Fruit fly (Drosophila melanogaster): ENCODE results near the gene Ttc1.

Gene Ttc1

DNA sequence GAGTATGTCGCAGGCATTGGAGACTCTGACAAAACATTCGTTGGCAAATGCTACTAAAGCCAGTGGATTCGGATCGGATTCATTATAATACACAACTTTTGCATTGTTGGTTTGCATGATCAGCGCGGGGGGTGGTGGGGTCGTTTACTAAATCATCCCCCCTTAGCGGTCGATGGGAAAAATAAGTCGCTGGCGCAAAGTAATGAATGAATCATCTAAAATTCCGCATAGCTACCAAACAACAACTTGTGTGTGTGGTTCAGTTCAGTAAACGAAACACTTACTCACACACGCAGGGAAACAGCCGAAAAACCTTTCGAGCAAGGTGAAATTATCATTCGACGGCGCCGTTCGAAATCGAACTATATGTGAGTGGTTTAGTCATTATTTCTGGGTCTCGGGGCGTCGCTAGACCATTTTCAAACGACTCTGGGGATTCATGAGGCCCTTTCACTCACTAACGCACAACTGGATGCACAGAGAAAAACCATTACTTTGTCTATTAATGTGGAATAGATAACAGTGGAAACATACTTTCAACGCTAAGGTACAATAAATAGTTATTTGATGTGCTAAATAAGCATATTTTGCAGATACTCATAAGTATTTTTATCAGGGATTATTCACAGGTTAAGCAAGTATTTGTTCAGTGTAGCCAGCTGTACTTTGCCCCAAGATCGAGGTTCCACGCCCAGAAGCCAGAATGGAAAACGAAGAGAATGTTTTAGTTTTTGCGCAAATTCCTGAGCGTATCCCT, 5.7 kb upstream of the Ttc1 start (continued):
- TF ChIP-seq CG7963 (GFP tag; IDR thresholded peaks at IDR 0.05; ENCODE audit: partially characterized antibody), result no peak
- TF ChIP-seq CTCF (GFP tag; optimal IDR thresholded peaks at IDR 0.05), result peak; percentile 13
- peak; percentile 73 for TF ChIP-seq Gsc (GFP tag; IDR thresholded peaks at IDR 0.05)
- peak; percentile 54 for TF ChIP-seq CG12299 (tag; optimal IDR thresholded peaks at IDR 0.05)
- peak; percentile 48 for TF ChIP-seq CG18599 (GFP tag; optimal IDR thresholded peaks at IDR 0.05)
- TF ChIP-seq yki (optimal IDR thresholded peaks at IDR 0.05), result no peak
- TF ChIP-seq zfh2 (GFP tag; optimal IDR thresholded peaks at IDR 0.05), result peak; percentile 65
- peak; percentile 56 for TF ChIP-seq gsb (GFP tag; IDR thresholded peaks at IDR 0.05)
- peak; percentile 81 for TF ChIP-seq CG8765 (GFP tag; IDR thresholded peaks at IDR 0.05)
- TF ChIP-seq inv (GFP tag; IDR thresholded peaks at IDR 0.05; ENCODE audit: partially characterized antibody), result no peak
- TF ChIP-seq Hr51 (GFP tag; optimal IDR thresholded peaks at IDR 0.05), result peak in 1 of 2 experiments; percentile 73
- TF ChIP-seq CG12391 (tag; optimal IDR thresholded peaks at IDR 0.05), result peak; percentile 64
- no peak for TF ChIP-seq CG17829 (tag; optimal IDR thresholded peaks at IDR 0.05)
- no peak for TF ChIP-seq sna (GFP tag; IDR thresholded peaks at IDR 0.05; ENCODE audit: partially characterized antibody)
- peak; percentile 48 for TF ChIP-seq Mes4 (GFP tag; optimal IDR thresholded peaks at IDR 0.05)
- peak; percentile 4 for TF ChIP-seq tin (GFP tag; optimal IDR thresholded peaks at IDR 0.05)
- TF ChIP-seq Awh (GFP tag; IDR thresholded peaks at IDR 0.05), result peak; percentile 94
- TF ChIP-seq CG6813 (GFP tag; optimal IDR thresholded peaks at IDR 0.05), result peak; percentile 29
- peak; percentile 82 for TF ChIP-seq pnt (GFP tag; optimal IDR thresholded peaks at IDR 0.05)
- no peak for TF ChIP-seq bbx (GFP tag; IDR thresholded peaks at IDR 0.05; ENCODE audit: partially characterized antibody)
- TF ChIP-seq Spps (tag; optimal IDR thresholded peaks at IDR 0.05), result peak; percentile 68
- peak; percentile 69 for TF ChIP-seq CG2120 (GFP tag; optimal IDR thresholded peaks at IDR 0.05)
- no peak for TF ChIP-seq CG6854 (GFP tag; optimal IDR thresholded peaks at IDR 0.05)
- TF ChIP-seq crp (GFP tag; optimal IDR thresholded peaks at IDR 0.05), result peak in 1 of 2 experiments; percentile 11
- TF ChIP-seq CG10274 (GFP tag; optimal IDR thresholded peaks at IDR 0.05), result no peak
- no peak for TF ChIP-seq CG18619 (GFP tag; optimal IDR thresholded peaks at IDR 0.05)
- peak; percentile 72 for TF ChIP-seq CG11696 (GFP tag; IDR thresholded peaks at IDR 0.05)
- TF ChIP-seq CG31441 (GFP tag; IDR thresholded peaks at IDR 0.05), result peak; percentile 82
- no peak for TF ChIP-seq tll (GFP tag; optimal IDR thresholded peaks at IDR 0.05)
- peak; percentile 60 for TF ChIP-seq grau (tag; optimal IDR thresholded peaks at IDR 0.05)
- peak; percentile 7 for TF ChIP-seq Camta (GFP tag; optimal IDR thresholded peaks at IDR 0.05)
- TF ChIP-seq CG10565 (GFP tag; optimal IDR thresholded peaks at IDR 0.05), result peak; percentile 24
- peak; percentile 88 for TF ChIP-seq Drgx (GFP tag; IDR thresholded peaks at IDR 0.05)
- TF ChIP-seq bsh (GFP tag; optimal IDR thresholded peaks at IDR 0.05), result peak; percentile 91 to 96
- TF ChIP-seq Oaz (GFP tag; IDR thresholded peaks at IDR 0.05), result peak; percentile 63
- peak; percentile 65 for TF ChIP-seq toy (GFP tag; IDR thresholded peaks at IDR 0.05)
- peak; percentile 66 for TF ChIP-seq CG12942 (GFP tag; optimal IDR thresholded peaks at IDR 0.05)
- TF ChIP-seq BtbVII (GFP tag; optimal IDR thresholded peaks at IDR 0.05), result no peak
- TF ChIP-seq nerfin-2 (GFP tag; IDR thresholded peaks at IDR 0.05; ENCODE audit: partially characterized antibody), result no peak
- TF ChIP-seq Ravus (GFP tag; IDR thresholded peaks at IDR 0.05), result peak; percentile 51
- TF ChIP-seq btn (GFP tag; optimal IDR thresholded peaks at IDR 0.05), result no peak
- TF ChIP-seq CG10147 (GFP tag; optimal IDR thresholded peaks at IDR 0.05), result peak; percentile 67
- peak; percentile 73 for TF ChIP-seq cas (GFP tag; IDR thresholded peaks at IDR 0.05)
- no peak for TF ChIP-seq kni (GFP tag; optimal IDR thresholded peaks at IDR 0.05)
- TF ChIP-seq CG1024 (GFP tag; IDR thresholded peaks at IDR 0.05), result peak; percentile 78
- TF ChIP-seq CG15479 (GFP tag; optimal IDR thresholded peaks at IDR 0.05), result no peak
- no peak for TF ChIP-seq sqz (GFP tag; optimal IDR thresholded peaks at IDR 0.05)
- TF ChIP-seq HmgZ (tag; optimal IDR thresholded peaks at IDR 0.05), result peak; percentile 73
- peak; percentile 85 for TF ChIP-seq chm (GFP tag; IDR thresholded peaks at IDR 0.05)

Measured in whole organism, embryonic.